Worm (Caenorhabditis elegans): ENCODE measurements around the gene F56C9.10.

F56C9.10 gene

ce11 chrIII:7381546-7382171 is 46.5 kb upstream of the F56C9.10 start, which contains the start of the genes hmg-4 and T20B12.3 (continued):
- TF ChIP-seq dox-1 (GFP tag; IDR thresholded peaks at IDR 0.05) (peak; percentile 55), rcor-1 (GFP tag; IDR thresholded peaks at IDR 0.05) (peak; percentile 8; the same call in 1 of the 2 replicates), ceh-79 (tag; optimal IDR thresholded peaks at IDR 0.05) (no peak), madf-6 (GFP tag; IDR thresholded peaks at IDR 0.05) (peak; percentile 87), snpc-1.1 (tag; optimal IDR thresholded peaks at IDR 0.05; ENCODE audit: insufficient read depth) (peak; percentile 4), let-526 (GFP tag; IDR thresholded peaks at IDR 0.05) (no peak), tbx-9 (tag; optimal IDR thresholded peaks at IDR 0.05; ENCODE audit: borderline replicate concordance) (no peak), ztf-18 (tag; optimal IDR thresholded peaks at IDR 0.05) (peak; percentile 44), F52B5.7 (tag; optimal IDR thresholded peaks at IDR 0.05) (no peak), hsf-1 (GFP tag; IDR thresholded peaks at IDR 0.05) (peak; percentile 84; the same call in 1 of the 2 replicates), unc-130 (GFP tag; optimal IDR thresholded peaks at IDR 0.05) (peak; percentile 14), Y95B8A.8 (GFP tag; IDR thresholded peaks at IDR 0.05) (0 out of 2 replicates have a peak, but pooled peaks have one; percentile 54), nfyb-1 (GFP tag; IDR thresholded peaks at IDR 0.05) (0 out of 2 replicates have a peak, but pooled peaks have one; percentile 27)

DNA sequence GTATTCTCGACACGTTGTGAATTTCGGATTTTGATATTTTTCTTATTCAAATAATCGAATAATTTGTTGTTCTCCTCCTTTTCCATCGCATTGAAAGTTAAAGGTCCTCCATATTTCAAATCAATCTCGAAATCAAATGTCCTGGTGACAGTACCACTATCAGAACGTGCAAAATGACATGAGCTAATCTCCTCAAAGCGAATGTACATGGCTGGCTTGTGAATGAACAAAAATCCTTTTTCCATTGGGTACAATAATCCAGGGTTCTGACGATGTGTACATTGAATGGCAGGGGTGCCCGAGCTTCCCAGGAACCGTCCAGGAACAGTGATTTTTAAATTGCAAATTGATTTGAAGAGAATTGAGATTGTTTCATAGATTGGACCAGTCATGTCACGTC is 45.0 kb upstream of the F56C9.10 start:
- TF ChIP-seq repo-1 (tag; optimal IDR thresholded peaks at IDR 0.05) (no peak), ztf-3 (GFP tag; optimal IDR thresholded peaks at IDR 0.05) (no peak)

- TF ChIP-seq ceh-79 (tag; optimal IDR thresholded peaks at IDR 0.05) (no peak), F33H1.4 (GFP tag; IDR thresholded peaks at IDR 0.05) (no peak), F22D6.2 (tag; optimal IDR thresholded peaks at IDR 0.05) (no peak), efl-1 (GFP tag; optimal IDR thresholded peaks at IDR 0.05) (no peak), ceh-40 (GFP tag; IDR thresholded peaks at IDR 0.05) (no peak), pbrm-1 (GFP tag; IDR thresholded peaks at IDR 0.05) (0 out of 2 replicates have a peak, but pooled peaks have one; percentile 8), fkh-3 (tag; optimal IDR thresholded peaks at IDR 0.05) (no peak), hmg-20 (GFP tag; IDR thresholded peaks at IDR 0.05) (no peak), tbp1 (GFP tag; optimal IDR thresholded peaks at IDR 0.05) (peak; percentile 60), attf-5 (GFP tag; optimal IDR thresholded peaks at IDR 0.05) (no peak), dox-1 (GFP tag; IDR thresholded peaks at IDR 0.05) (no peak)
Measured at ce11 chrIII:7378945-7379344, 43.8 kb upstream of the F56C9.10 start, which contains the start of gene T20B12.7. Gene T20B12.7, minus strand, starts transcription at chrIII:7379045.

ce11 chrIII:7378522-7378921 is 43.4 kb upstream of the F56C9.10 start:
- TF ChIP-seq athp-1 (tag; optimal IDR thresholded peaks at IDR 0.05) = no peak
- 0 out of 2 replicates have a peak, but pooled peaks have one; percentile 36 for TF ChIP-seq hsf-1 (GFP tag; IDR thresholded peaks at IDR 0.05)
- TF ChIP-seq die-1 (tag; optimal IDR thresholded peaks at IDR 0.05) = no peak
- TF ChIP-seq attf-3 (GFP tag; conservative IDR thresholded peaks at IDR 0.05) = no peak
- TF ChIP-seq ceh-58 (GFP tag; IDR thresholded peaks at IDR 0.05) = no peak

- TF ChIP-seq nhr-80 (tag; optimal IDR thresholded peaks at IDR 0.05) = peak; percentile 73
- no peak for TF ChIP-seq F10E7.11 (tag; optimal IDR thresholded peaks at IDR 0.05)
- no peak for TF ChIP-seq bed-1 (GFP tag; IDR thresholded peaks at IDR 0.05)
- no peak for TF ChIP-seq zfh-2 (GFP tag; conservative IDR thresholded peaks at IDR 0.05)
- TF ChIP-seq nfyb-1 (GFP tag; IDR thresholded peaks at IDR 0.05) = peak; percentile 29; the same call in 1 of the 2 replicates
- no peak for TF ChIP-seq attf-3 (GFP tag; conservative IDR thresholded peaks at IDR 0.05)
- TF ChIP-seq tbp1 (GFP tag; optimal IDR thresholded peaks at IDR 0.05) = peak; percentile 63
- peak; percentile 24; the same call in 1 of the 2 replicates for TF ChIP-seq hmg-1.2 (GFP tag; IDR thresholded peaks at IDR 0.05)
- no peak for TF ChIP-seq aptf-2 (GFP tag; conservative IDR thresholded peaks at IDR 0.05)
- TF ChIP-seq B0019.2 (GFP tag; conservative IDR thresholded peaks at IDR 0.05) = no peak
- TF ChIP-seq lag-1 (GFP tag; IDR thresholded peaks at IDR 0.05) = no peak
- TF ChIP-seq atf-7 (tag; optimal IDR thresholded peaks at IDR 0.05) = peak; percentile 97
- no peak for TF ChIP-seq sea-2 (GFP tag; IDR thresholded peaks at IDR 0.05)
- TF ChIP-seq B0035.1 (tag; optimal IDR thresholded peaks at IDR 0.05) = no peak
- no peak for TF ChIP-seq ztf-25 (GFP tag; IDR thresholded peaks at IDR 0.05)
- TF ChIP-seq ceh-40 (GFP tag; IDR thresholded peaks at IDR 0.05) = no peak
- no peak for TF ChIP-seq egl-18 (GFP tag; IDR thresholded peaks at IDR 0.05)
Measured at ce11 chrIII:7376143-7376802, 41.2 kb upstream of the F56C9.10 start.

All from whole organism, young adult.